Worm (Caenorhabditis elegans) whole organism, L1 larva: ENCODE results near the gene M04B2.4.

Experiments used
- aha-1 ChIP-seq: fragments of 150-350 bp; optimal IDR thresholded peaks from 2 replicates; lab custom pipeline; 2014; ENCODE audit warnings: missing biosample characterization, missing genetic modification characterization
- alr-1 ChIP-seq: fragments of 200-800 bp; sonication (Bioruptor generic); optimal IDR thresholded peaks from 2 replicates; lab custom pipeline; 2018; ENCODE audit warnings: borderline replicate concordance, mild to moderate bottlenecking, missing genetic modification characterization, missing compliant biosample characterization
- aly-2 ChIP-seq: fragments of 150-350 bp; optimal IDR thresholded peaks from 2 replicates; lab custom pipeline; 2014; ENCODE audit warnings: missing biosample characterization, missing genetic modification characterization
- ama-1 ChIP-seq: fragments of 150-350 bp; optimal IDR thresholded peaks from 2 replicates; lab custom pipeline; 2014
- blmp-1 ChIP-seq: fragments of 150-350 bp; optimal IDR thresholded peaks from 2 replicates; lab custom pipeline; 2014; ENCODE audit warnings: missing biosample characterization, missing genetic modification characterization
- ceh-82 ChIP-seq, 3 experiments: fragments of 150-350 bp in 1 of 3; sonication (generic microtip) in 2 of 3; optimal IDR thresholded peaks; 2 replicates each; lab custom pipeline; 2014 to 2017; ENCODE audit warnings: missing biosample characterization in 3 of 3, missing genetic modification characterization in 3 of 3
- ceh-88 ChIP-seq: fragments of 200-800 bp; sonication (Bioruptor generic); IDR thresholded peaks from 2 replicates; pipeline ENCODE4 v1.3.6; 2022; ENCODE audit warnings: missing genetic modification characterization, missing compliant biosample characterization
- ceh-90 ChIP-seq: sonication (generic microtip); optimal IDR thresholded peaks from 2 replicates; lab custom pipeline; 2016; ENCODE audit warnings: missing genetic modification characterization, missing compliant biosample characterization
- dpl-1 ChIP-seq, 3 experiments: fragments of 150-350 bp in 2 of 3; sonication (generic microtip) in 1 of 3; optimal IDR thresholded peaks; 2 replicates each; lab custom pipeline; 2014 to 2017; ENCODE audit warnings: missing biosample characterization in 3 of 3, missing genetic modification characterization in 3 of 3, missing genetic modification reagents in 3 of 3
- dsc-1 ChIP-seq: sonication (generic microtip); optimal IDR thresholded peaks from 2 replicates; lab custom pipeline; 2016; ENCODE audit warnings: mild to moderate bottlenecking, missing genetic modification characterization, missing compliant biosample characterization
- egl-13 ChIP-seq: sonication (generic microtip); optimal IDR thresholded peaks from 2 replicates; lab custom pipeline; 2016; ENCODE audit warnings: missing genotype, missing genetic modification reagents, missing genetic modification characterization, missing compliant biosample characterization
- elt-2 ChIP-seq: sonication (generic microtip); optimal IDR thresholded peaks from 2 replicates; lab custom pipeline; 2016; ENCODE audit warnings: missing genetic modification characterization, mild to moderate bottlenecking, inconsistent platforms, missing compliant biosample characterization, missing genetic modification reagents
- ets-5 ChIP-seq: fragments of 200-800 bp; sonication (Bioruptor generic); IDR thresholded peaks from 2 replicates; pipeline ENCODE4 v1.3.6; 2022; ENCODE audit warnings: missing genetic modification characterization, missing compliant biosample characterization
- fkh-10 ChIP-seq: sonication (generic microtip); optimal IDR thresholded peaks from 2 replicates; lab custom pipeline; 2017; ENCODE audit warnings: missing biosample characterization, missing genetic modification reagents, missing genetic modification characterization
- fos-1 ChIP-seq: fragments of 150-350 bp; optimal IDR thresholded peaks from 2 replicates; lab custom pipeline; 2014; ENCODE audit warnings: missing biosample characterization, missing genetic modification characterization
- hlh-17 ChIP-seq: fragments of 200-800 bp; sonication (Bioruptor generic); optimal IDR thresholded peaks from 2 replicates; lab custom pipeline; 2018; ENCODE audit warnings: missing genetic modification characterization, mild to moderate bottlenecking, missing compliant biosample characterization, moderate library complexity, borderline replicate concordance
- hpl-2 ChIP-seq: fragments of 150-350 bp; optimal IDR thresholded peaks from 2 replicates; lab custom pipeline; 2014; ENCODE audit warnings: missing biosample characterization, missing genetic modification reagents, missing genetic modification characterization
- irx-1 ChIP-seq: sonication (generic microtip); optimal IDR thresholded peaks from 2 replicates; lab custom pipeline; 2016; ENCODE audit warnings: missing genetic modification characterization, missing compliant biosample characterization
- isw-1 ChIP-seq: fragments of 200-800 bp; sonication (Bioruptor generic); IDR thresholded peaks from 2 replicates; pipeline ENCODE4 v1.3.6; 2022; ENCODE audit warnings: missing genetic modification characterization, missing compliant biosample characterization
- jun-1 ChIP-seq: fragments of 150-350 bp; optimal IDR thresholded peaks from 2 replicates; lab custom pipeline; 2014; ENCODE audit warnings: missing biosample characterization, missing genetic modification reagents, missing genetic modification characterization
- lin-14 ChIP-seq: fragments of 200-800 bp; sonication (Bioruptor generic); optimal IDR thresholded peaks from 2 replicates; lab custom pipeline; 2018; ENCODE audit warnings: mild to moderate bottlenecking, missing genetic modification characterization, moderate library complexity, missing compliant biosample characterization
- lin-15B ChIP-seq: fragments of 150-350 bp; sonication (generic microtip); optimal IDR thresholded peaks from 3 replicates; lab custom pipeline; 2014; ENCODE audit warnings: missing biosample characterization, missing genetic modification characterization
- lin-35 ChIP-seq, 2 experiments: fragments of 150-350 bp; optimal IDR thresholded peaks; 2 replicates each; lab custom pipeline; 2014; ENCODE audit warnings: missing biosample characterization in 2 of 2, missing genetic modification characterization in 2 of 2, missing genetic modification reagents in 2 of 2
- lsy-2 ChIP-seq, 2 experiments: fragments of 150-350 bp; optimal IDR thresholded peaks; 2 replicates each; lab custom pipeline; 2014; ENCODE audit warnings: missing biosample characterization in 2 of 2, missing genetic modification characterization in 2 of 2
- mef-2 ChIP-seq: fragments of 150-350 bp; optimal IDR thresholded peaks from 2 replicates; lab custom pipeline; 2014; ENCODE audit warnings: missing biosample characterization, missing genetic modification characterization
- mep-1 ChIP-seq: fragments of 150-350 bp; optimal IDR thresholded peaks from 2 replicates; lab custom pipeline; 2014; ENCODE audit warnings: missing biosample characterization, missing genetic modification characterization
- nhr-11 ChIP-seq: fragments of 150-350 bp; optimal IDR thresholded peaks from 2 replicates; lab custom pipeline; 2014; ENCODE audit warnings: missing biosample characterization, missing genetic modification characterization
- nhr-12 ChIP-seq: sonication (generic microtip); optimal IDR thresholded peaks from 2 replicates; lab custom pipeline; 2017; ENCODE audit warnings: missing biosample characterization, missing genetic modification characterization
- nhr-19 ChIP-seq: fragments of 200-800 bp; sonication (Bioruptor generic); conservative IDR thresholded peaks from 2 replicates; pipeline ENCODE4 v1.3.6; 2022; ENCODE audit warnings: missing genetic modification characterization, missing compliant biosample characterization
- nhr-20 ChIP-seq: sonication (generic microtip); optimal IDR thresholded peaks from 2 replicates; lab custom pipeline; 2016; ENCODE audit warnings: mild to moderate bottlenecking, missing genetic modification characterization, missing compliant biosample characterization
- nhr-237 ChIP-seq: fragments of 150-350 bp; optimal IDR thresholded peaks from 2 replicates; lab custom pipeline; 2014; ENCODE audit warnings: missing biosample characterization, missing genetic modification characterization
- nhr-28 ChIP-seq: fragments of 150-350 bp; optimal IDR thresholded peaks from 2 replicates; lab custom pipeline; 2014; ENCODE audit warnings: missing biosample characterization, missing genetic modification characterization
- nhr-47 ChIP-seq: sonication (generic microtip); optimal IDR thresholded peaks from 2 replicates; lab custom pipeline; 2016; ENCODE audit warnings: mild to moderate bottlenecking, missing genetic modification characterization, moderate library complexity, missing compliant biosample characterization
- nhr-71 ChIP-seq: sonication (generic microtip); optimal IDR thresholded peaks from 2 replicates; lab custom pipeline; 2016; ENCODE audit warnings: mild to moderate bottlenecking, missing genetic modification characterization, moderate library complexity, missing compliant biosample characterization
- nhr-77 ChIP-seq: fragments of 150-350 bp; optimal IDR thresholded peaks from 2 replicates; lab custom pipeline; 2014; ENCODE audit warnings: missing biosample characterization, missing genetic modification characterization
- nhr-84 ChIP-seq: sonication (generic microtip); optimal IDR thresholded peaks from 2 replicates; lab custom pipeline; 2017; ENCODE audit warnings: missing biosample characterization, missing genetic modification characterization
- nhr-85 ChIP-seq: sonication (generic microtip); peaks from one replicate; lab custom pipeline; 2016; ENCODE audit warnings: missing genetic modification characterization, inconsistent platforms, missing compliant biosample characterization
- nhr-90 ChIP-seq: sonication (generic microtip); optimal IDR thresholded peaks from 2 replicates; lab custom pipeline; 2016; ENCODE audit warnings: mild to moderate bottlenecking, missing genetic modification characterization, missing compliant biosample characterization; ENCODE audit not compliant: poor library complexity
- pag-3 ChIP-seq: sonication (generic microtip); optimal IDR thresholded peaks from 2 replicates; lab custom pipeline; 2017; ENCODE audit warnings: missing genetic modification characterization, mild to moderate bottlenecking, missing compliant biosample characterization, antibody characterized with exemption, borderline replicate concordance; ENCODE audit not compliant: insufficient read depth
- rnt-1 ChIP-seq: sonication (generic microtip); optimal IDR thresholded peaks from 2 replicates; lab custom pipeline; 2016; ENCODE audit warnings: mild to moderate bottlenecking, missing genetic modification characterization, moderate library complexity, missing compliant biosample characterization
- snu-23 ChIP-seq: sonication (generic microtip); optimal IDR thresholded peaks from 2 replicates; lab custom pipeline; 2016; ENCODE audit warnings: missing genetic modification characterization, missing compliant biosample characterization
- sox-4 ChIP-seq: sonication (generic microtip); optimal IDR thresholded peaks from 2 replicates; lab custom pipeline; 2016; ENCODE audit warnings: missing genetic modification characterization, missing compliant biosample characterization
- swsn-7 ChIP-seq: sonication (generic microtip); optimal IDR thresholded peaks from 2 replicates; lab custom pipeline; 2016; ENCODE audit warnings: missing genetic modification characterization, missing compliant biosample characterization
- tlp-1 ChIP-seq: fragments of 150-350 bp; optimal IDR thresholded peaks from 2 replicates; lab custom pipeline; 2014; ENCODE audit warnings: missing biosample characterization, missing genetic modification characterization
- unc-130 ChIP-seq: fragments of 150-350 bp; optimal IDR thresholded peaks from 2 replicates; lab custom pipeline; 2017; ENCODE audit warnings: missing biosample characterization, missing genetic modification characterization, inconsistent platforms
- unc-62 ChIP-seq: fragments of 150-350 bp; optimal IDR thresholded peaks from 2 replicates; lab custom pipeline; 2014; ENCODE audit warnings: missing biosample characterization, missing genetic modification reagents, missing genetic modification characterization
- unc-86 ChIP-seq: sonication (generic microtip); optimal IDR thresholded peaks from 2 replicates; lab custom pipeline; 2016; ENCODE audit warnings: missing genetic modification characterization, missing compliant biosample characterization
- unc-98 ChIP-seq: fragments of 200-800 bp; sonication (Bioruptor generic); IDR thresholded peaks from 2 replicates; pipeline ENCODE4 v1.3.6; 2022; ENCODE audit warnings: missing genetic modification characterization, missing compliant biosample characterization
- vab-15 ChIP-seq: sonication (generic microtip); optimal IDR thresholded peaks from 2 replicates; lab custom pipeline; 2017; ENCODE audit warnings: missing genotype, mild to moderate bottlenecking, missing genetic modification characterization, missing compliant biosample characterization
- zip-4 ChIP-seq: fragments of 200-800 bp; sonication (Bioruptor generic); optimal IDR thresholded peaks from 2 replicates; lab custom pipeline; 2018; ENCODE audit warnings: mild to moderate bottlenecking, missing genetic modification characterization, moderate library complexity, missing compliant biosample characterization
- ztf-11 ChIP-seq, 2 experiments: sonication (generic microtip); optimal IDR thresholded peaks; 2 replicates each; lab custom pipeline; 2016 to 2017; ENCODE audit warnings: missing genetic modification characterization in 2 of 2, missing biosample characterization in 1 of 2, missing compliant biosample characterization in 1 of 2
- ztf-4 ChIP-seq: fragments of 150-350 bp; optimal IDR thresholded peaks from 2 replicates; lab custom pipeline; 2014; ENCODE audit warnings: missing biosample characterization, missing genetic modification characterization

Gene M04B2.4

ce11 chrIV:11551813-11552212 is 31.0 kb upstream of the M04B2.4 start, which contains the start of gene col-128:
Gene col-128, minus strand, starts transcription at chrIV:11551960.
- peak; percentile 95 for TF ChIP-seq blmp-1
- no peak for TF ChIP-seq lin-15B

- TF ChIP-seq hlh-17 (GFP tag; lab: Kevin White, UChicago) (no peak), nhr-19 (GFP tag; lab: Robert Waterston, UW) (peak; percentile 73), unc-62 (no peak), rnt-1 (tag; lab: Kevin White, UChicago) (peak; percentile 91), lsy-2 (tag; optimal IDR thresholded peaks at IDR 0.05; lab: Kevin White, UChicago) (peak; percentile 65 to 87), unc-130 (tag; lab: Kevin White, UChicago) (peak; percentile 86), nhr-237 (tag; lab: Kevin White, UChicago) (peak; percentile 79), nhr-12 (tag; lab: Kevin White, UChicago) (no peak), ztf-4 (peak; percentile 27), ceh-82 (tag; optimal IDR thresholded peaks at IDR 0.05; lab: Kevin White, UChicago) (peak; percentile 49 to 79 (median 65)), jun-1 (tag; lab: Kevin White, UChicago) (peak; percentile 77), unc-98 (GFP tag; lab: Robert Waterston, UW) (no peak), ztf-11 (tag; optimal IDR thresholded peaks at IDR 0.05; lab: Kevin White, UChicago) (peak in 1 of 2 experiments; percentile 57), irx-1 (tag; lab: Kevin White, UChicago) (peak; percentile 66), nhr-71 (tag; lab: Kevin White, UChicago) (peak; percentile 85), ceh-90 (tag; lab: Kevin White, UChicago) (no peak), nhr-85 (tag; lab: Kevin White, UChicago) (peak; percentile 75), ama-1 (peak; percentile 26), nhr-47 (tag; lab: Kevin White, UChicago) (peak; percentile 78), elt-2 (peak; percentile 40), nhr-28 (tag; lab: Kevin White, UChicago) (no peak), dsc-1 (tag; lab: Kevin White, UChicago) (peak; percentile 68), vab-15 (tag; lab: Kevin White, UChicago) (peak; percentile 12), pag-3 (tag; lab: Kevin White, UChicago) (no peak), snu-23 (peak; percentile 92), alr-1 (tag; lab: Kevin White, UChicago) (no peak), zip-4 (GFP tag; lab: Kevin White, UChicago) (peak; percentile 40), dpl-1 (GFP tag; optimal IDR thresholded peaks at IDR 0.05; lab: Kevin White, UChicago) (peak; percentile 36 to 69 (median 67)), mep-1 (peak; percentile 95), tlp-1 (tag; lab: Kevin White, UChicago) (no peak), ets-5 (GFP tag; lab: Robert Waterston, UW) (no peak), fkh-10 (no peak), aly-2 (tag; lab: Kevin White, UChicago) (peak; percentile 88), egl-13 (tag; lab: Kevin White, UChicago) (peak; percentile 18), nhr-84 (tag; lab: Kevin White, UChicago) (no peak), lin-14 (peak; percentile 76), isw-1 (GFP tag; lab: Robert Waterston, UW) (0 out of 2 replicates have a peak, but pooled peaks have one; percentile 18), nhr-90 (tag; lab: Kevin White, UChicago) (peak; percentile 86), sox-4 (no peak), ceh-88 (GFP tag; lab: Robert Waterston, UW) (peak; percentile 29; the same call in 1 of the 2 replicates), lin-35 (GFP tag; optimal IDR thresholded peaks at IDR 0.05; lab: Kevin White, UChicago) (peak; percentile 71 to 88), aha-1 (tag; lab: Kevin White, UChicago) (no peak), fos-1 (tag; lab: Kevin White, UChicago) (peak; percentile 73), hpl-2 (GFP tag; lab: Kevin White, UChicago) (peak; percentile 14), unc-86 (peak; percentile 17), nhr-20 (peak; percentile 77), nhr-77 (tag; lab: Kevin White, UChicago) (peak; percentile 78), swsn-7 (peak; percentile 80), mef-2 (tag; lab: Kevin White, UChicago) (no peak), nhr-11 (tag; lab: Kevin White, UChicago) (peak; percentile 29)
Observed at ce11 chrIV:11549694-11550093, 28.9 kb upstream of the M04B2.4 start.
